Fruit fly (Drosophila melanogaster) whole organism, embryonic: ENCODE measurements around the gene sky.

Experiments used
- Blimp-1 ChIP-seq: fragments of 200-800 bp; sonication (Bioruptor generic); optimal IDR thresholded peaks from 3 replicates; lab custom pipeline; 2018; ENCODE audit warnings: missing biosample characterization, missing genetic modification characterization, mild to moderate bottlenecking, moderate library complexity, missing genetic modification reagents
- CG10147 ChIP-seq: fragments of 200-800 bp; sonication (Bioruptor generic); optimal IDR thresholded peaks from 2 replicates; lab custom pipeline; 2019; ENCODE audit warnings: missing biosample characterization, mild to moderate bottlenecking, missing genetic modification characterization, moderate library complexity
- CG1024 ChIP-seq: fragments of 200-800 bp; sonication (Bioruptor generic); IDR thresholded peaks from 2 replicates; pipeline ENCODE4 v1.3.6; 2022; ENCODE audit warnings: missing biosample characterization, missing genetic modification characterization
- CG10431 ChIP-seq: fragments of 200-800 bp; sonication (Bioruptor generic); optimal IDR thresholded peaks from 3 replicates; lab custom pipeline; 2018; ENCODE audit warnings: missing biosample characterization, mild to moderate bottlenecking, missing genetic modification characterization
- CG10654 ChIP-seq: fragments of 200-800 bp; sonication (Bioruptor generic); optimal IDR thresholded peaks from 2 replicates; lab custom pipeline; 2016; ENCODE audit warnings: missing biosample characterization, missing genetic modification characterization
- CG11456 ChIP-seq: fragments of 200-800 bp; sonication (Bioruptor generic); IDR thresholded peaks from 3 replicates; pipeline ENCODE4 v1.3.6; 2022; ENCODE audit warnings: missing biosample characterization, missing genetic modification characterization
- CG12299 ChIP-seq: fragments of 200-800 bp; sonication (Bioruptor generic); optimal IDR thresholded peaks from 2 replicates; lab custom pipeline; 2018; ENCODE audit warnings: missing biosample characterization, mild to moderate bottlenecking, missing genetic modification characterization
- CG12744 ChIP-seq: fragments of 200-800 bp; sonication (Bioruptor generic); optimal IDR thresholded peaks from 2 replicates; lab custom pipeline; 2016; ENCODE audit warnings: missing biosample characterization, missing genetic modification characterization
- CG13123 ChIP-seq: fragments of 200-800 bp; sonication (Bioruptor generic); optimal IDR thresholded peaks from 2 replicates; lab custom pipeline; 2016; ENCODE audit warnings: missing biosample characterization, missing genetic modification characterization
- CG13624 ChIP-seq: fragments of 200-800 bp; sonication (Bioruptor generic); optimal IDR thresholded peaks from 2 replicates; lab custom pipeline; 2016; ENCODE audit warnings: missing biosample characterization, missing genetic modification characterization
- CG15269 ChIP-seq: fragments of 200-800 bp; sonication (Bioruptor generic); optimal IDR thresholded peaks from 2 replicates; lab custom pipeline; 2018; ENCODE audit warnings: missing biosample characterization, mild to moderate bottlenecking, missing genetic modification characterization, moderate library complexity
- CG15601 ChIP-seq: fragments of 200-800 bp; sonication (Bioruptor generic); optimal IDR thresholded peaks from 3 replicates; lab custom pipeline; 2019; ENCODE audit warnings: missing biosample characterization, mild to moderate bottlenecking, missing genetic modification characterization, moderate library complexity
- CG18764 ChIP-seq: fragments of 200-800 bp; sonication (Bioruptor generic); optimal IDR thresholded peaks from 3 replicates; lab custom pipeline; 2016; ENCODE audit warnings: missing biosample characterization, missing genetic modification characterization
- CG30403 ChIP-seq: fragments of 200-800 bp; sonication (Bioruptor generic); optimal IDR thresholded peaks from 3 replicates; lab custom pipeline; 2016; ENCODE audit warnings: missing biosample characterization, missing genetic modification characterization
- CG30431 ChIP-seq: fragments of 200-800 bp; sonication (Bioruptor generic); optimal IDR thresholded peaks from 2 replicates; lab custom pipeline; 2017; ENCODE audit warnings: missing biosample characterization, missing genetic modification characterization
- CG31388 ChIP-seq: fragments of 200-800 bp; sonication (Bioruptor generic); optimal IDR thresholded peaks from 2 replicates; lab custom pipeline; 2016; ENCODE audit warnings: missing biosample characterization, missing genetic modification characterization
- CG31441 ChIP-seq: fragments of 200-800 bp; sonication (Bioruptor generic); IDR thresholded peaks from 2 replicates; pipeline ENCODE4 v1.3.6; 2022; ENCODE audit warnings: missing biosample characterization, missing genetic modification characterization
- CG3838 ChIP-seq: fragments of 200-800 bp; sonication (Bioruptor generic); optimal IDR thresholded peaks from 3 replicates; lab custom pipeline; 2016; ENCODE audit warnings: missing biosample characterization, missing genetic modification characterization
- CG4328 ChIP-seq: fragments of 200-800 bp; sonication (Bioruptor generic); optimal IDR thresholded peaks from 3 replicates; lab custom pipeline; 2017; ENCODE audit warnings: missing biosample characterization, missing genetic modification reagents, missing genetic modification characterization
- CG4617 ChIP-seq: fragments of 200-800 bp; sonication (Bioruptor generic); optimal IDR thresholded peaks from 3 replicates; lab custom pipeline; 2016; ENCODE audit warnings: missing biosample characterization, missing genetic modification characterization, borderline replicate concordance
- CG8359 ChIP-seq: fragments of 200-800 bp; sonication (Bioruptor generic); optimal IDR thresholded peaks from 2 replicates; lab custom pipeline; 2017; ENCODE audit warnings: missing biosample characterization, mild to moderate bottlenecking, missing genetic modification characterization, borderline replicate concordance
- CG8765 ChIP-seq: fragments of 200-800 bp; sonication (Bioruptor generic); IDR thresholded peaks from 2 replicates; pipeline ENCODE4 v1.3.6; 2022; ENCODE audit warnings: missing biosample characterization, missing genetic modification characterization
- CG8924 ChIP-seq: fragments of 200-800 bp; optimal IDR thresholded peaks from 3 replicates; lab custom pipeline; 2019; ENCODE audit warnings: missing biosample characterization, mild to moderate bottlenecking, missing genetic modification characterization, moderate library complexity
- Chrac-16 ChIP-seq: fragments of 200-800 bp; sonication (Bioruptor generic); optimal IDR thresholded peaks from 3 replicates; lab custom pipeline; 2016; ENCODE audit warnings: missing biosample characterization, missing genetic modification characterization
- CrebB ChIP-seq: fragments of 200-800 bp; sonication (Bioruptor generic); optimal IDR thresholded peaks from 3 replicates; lab custom pipeline; 2018; ENCODE audit warnings: missing biosample characterization, mild to moderate bottlenecking, missing genetic modification characterization
- Dip2 ChIP-seq: fragments of 200-800 bp; sonication (Bioruptor generic); IDR thresholded peaks from 2 replicates; pipeline ENCODE4 v1.3.6; 2022; ENCODE audit warnings: missing biosample characterization, missing genetic modification characterization
- Dll ChIP-seq: fragments of 200-800 bp; sonication (Bioruptor generic); IDR thresholded peaks from 4 replicates; pipeline ENCODE4 v1.3.6; 2022; ENCODE audit warnings: missing biosample characterization, missing genetic modification characterization; ENCODE audit not compliant: partially characterized antibody
- HLH3B ChIP-seq: fragments of 200-800 bp; sonication (Bioruptor generic); IDR thresholded peaks from 2 replicates; pipeline ENCODE4 v1.3.6; 2022; ENCODE audit warnings: missing biosample characterization, missing genetic modification characterization
- HLH54F ChIP-seq: fragments of 200-800 bp; sonication (Bioruptor generic); optimal IDR thresholded peaks from 3 replicates; lab custom pipeline; 2016; ENCODE audit warnings: missing biosample characterization, missing genetic modification characterization
- Hmx ChIP-seq: fragments of 200-800 bp; sonication (Bioruptor generic); optimal IDR thresholded peaks from 2 replicates; lab custom pipeline; 2016; ENCODE audit warnings: missing biosample characterization, missing genetic modification characterization
- Lpt ChIP-seq: fragments of >200 bp; optimal IDR thresholded peaks from 2 replicates; lab custom pipeline; 2018; ENCODE audit warnings: missing biosample characterization, missing genetic modification characterization
- NC2α ChIP-seq: fragments of 200-800 bp; sonication (Bioruptor generic); optimal IDR thresholded peaks from 2 replicates; lab custom pipeline; 2016; ENCODE audit warnings: missing biosample characterization, missing genetic modification characterization
- NC2β ChIP-seq: fragments of 200-800 bp; sonication (Bioruptor generic); optimal IDR thresholded peaks from 2 replicates; lab custom pipeline; 2016; ENCODE audit warnings: missing biosample characterization, missing genetic modification characterization
- Sox100B ChIP-seq: fragments of 200-800 bp; sonication (Bioruptor generic); optimal IDR thresholded peaks from 3 replicates; lab custom pipeline; 2018; ENCODE audit warnings: missing biosample characterization, mild to moderate bottlenecking, missing genetic modification characterization
- Usf ChIP-seq: fragments of 200-800 bp; sonication (Bioruptor generic); optimal IDR thresholded peaks from 2 replicates; lab custom pipeline; 2017; ENCODE audit warnings: missing genotype, missing biosample characterization, missing genetic modification characterization
- aop ChIP-seq: fragments of 200-800 bp; sonication (Bioruptor generic); IDR thresholded peaks from 2 replicates; pipeline ENCODE4 v1.3.6; 2022; ENCODE audit warnings: missing biosample characterization, missing genetic modification characterization
- br ChIP-seq: fragments of >200 bp; optimal IDR thresholded peaks from 2 replicates; lab custom pipeline; 2017
- cato ChIP-seq: fragments of 200-800 bp; sonication (Bioruptor generic); optimal IDR thresholded peaks from 2 replicates; lab custom pipeline; 2016; ENCODE audit warnings: missing biosample characterization, missing genetic modification characterization, borderline replicate concordance
- da ChIP-seq: fragments of 200-800 bp; sonication (Bioruptor generic); optimal IDR thresholded peaks from 2 replicates; lab custom pipeline; 2016; ENCODE audit warnings: missing biosample characterization, missing genetic modification characterization
- dimm ChIP-seq: fragments of 200-800 bp; sonication (Bioruptor generic); IDR thresholded peaks from 2 replicates; pipeline ENCODE4 v1.3.6; 2022; ENCODE audit warnings: missing biosample characterization, missing genetic modification characterization
- ems ChIP-seq: fragments of 200-800 bp; sonication (Bioruptor generic); optimal IDR thresholded peaks from 3 replicates; lab custom pipeline; 2016; ENCODE audit warnings: missing biosample characterization, missing genetic modification characterization
- eve ChIP-seq, 2 experiments: fragments of >200 bp; optimal IDR thresholded peaks; 2 replicates each; lab custom pipeline; 2017; ENCODE audit warnings: missing biosample characterization in 2 of 2, missing genetic modification characterization in 2 of 2
- ind ChIP-seq: fragments of 200-800 bp; sonication (Bioruptor generic); optimal IDR thresholded peaks from 3 replicates; lab custom pipeline; 2016; ENCODE audit warnings: missing biosample characterization, missing genetic modification characterization
- maf-S ChIP-seq: fragments of 200-800 bp; sonication (Bioruptor generic); optimal IDR thresholded peaks from 2 replicates; lab custom pipeline; 2016; ENCODE audit warnings: missing biosample characterization, missing genetic modification characterization
- pita ChIP-seq: fragments of 200-800 bp; sonication (Bioruptor generic); optimal IDR thresholded peaks from 2 replicates; lab custom pipeline; 2017; ENCODE audit warnings: missing biosample characterization, mild to moderate bottlenecking, missing genetic modification characterization
- psq ChIP-seq: fragments of 200-800 bp; sonication (Bioruptor generic); optimal IDR thresholded peaks from 2 replicates; lab custom pipeline; 2017; ENCODE audit warnings: missing biosample characterization, missing genetic modification characterization
- shn ChIP-seq: fragments of 200-800 bp; sonication (Bioruptor generic); optimal IDR thresholded peaks from 3 replicates; lab custom pipeline; 2016; ENCODE audit warnings: missing biosample characterization, missing genetic modification characterization
- toy ChIP-seq: fragments of 200-800 bp; sonication (Bioruptor generic); IDR thresholded peaks from 2 replicates; pipeline ENCODE4 v1.3.6; 2022; ENCODE audit warnings: missing biosample characterization, missing genetic modification characterization
- trh ChIP-seq: fragments of 200-800 bp; sonication (Bioruptor generic); optimal IDR thresholded peaks from 2 replicates; lab custom pipeline; 2016; ENCODE audit warnings: missing biosample characterization, missing genetic modification characterization
- tx ChIP-seq: fragments of 200-800 bp; sonication (Bioruptor generic); optimal IDR thresholded peaks from 2 replicates; lab custom pipeline; 2016; ENCODE audit warnings: missing biosample characterization, missing genetic modification characterization
- usp ChIP-seq: fragments of >200 bp; optimal IDR thresholded peaks from 2 replicates; lab custom pipeline; 2017; ENCODE audit warnings: missing biosample characterization, missing genetic modification characterization
- yki ChIP-seq: fragments of >200 bp; optimal IDR thresholded peaks from 3 replicates; lab custom pipeline; 2018

sky gene

dm6 chr2L:20881353-20882079 lies 37.2 kb downstream of the sky start (continued):
- TF ChIP-seq CG8765 (GFP tag; lab: Robert Waterston, UW) (peak; percentile 36; the same call in 1 of the 2 replicates), Blimp-1 (GFP tag; lab: Kevin White, UChicago) (peak; percentile 22), toy (GFP tag; lab: Robert Waterston, UW) (peak; percentile 61; the same call in 1 of the 2 replicates), Dll (GFP tag; lab: Robert Waterston, UW) (no peak), CG11456 (GFP tag; lab: Robert Waterston, UW) (no peak; the same call in 2 of the 3 replicates), NC2β (GFP tag; lab: Kevin White, UChicago) (no peak), trh (GFP tag; lab: Kevin White, UChicago) (no peak), dimm (GFP tag; lab: Robert Waterston, UW) (no peak), CG4617 (GFP tag; lab: Kevin White, UChicago) (no peak), CG12299 (tag; lab: Kevin White, UChicago) (no peak), usp (GFP tag; lab: Kevin White, UChicago) (no peak), CG18764 (peak; percentile 17), Hmx (GFP tag; lab: Kevin White, UChicago) (no peak), CG30403 (GFP tag; lab: Kevin White, UChicago) (peak; percentile 59), CG30431 (GFP tag; lab: Kevin White, UChicago) (no peak), CG10431 (GFP tag; lab: Kevin White, UChicago) (peak; percentile 25), CG1024 (GFP tag; lab: Robert Waterston, UW) (no peak), Lpt (GFP tag; lab: Kevin White, UChicago) (no peak), Usf (GFP tag; lab: Kevin White, UChicago) (no peak), yki (lab: Kevin White, UChicago) (no peak), Chrac-16 (GFP tag; lab: Kevin White, UChicago) (peak; percentile 11), HLH3B (GFP tag; lab: Robert Waterston, UW) (0 out of 2 replicates have a peak, but pooled peaks have one; percentile 53), CG8924 (tag; lab: Kevin White, UChicago) (no peak), cato (no peak), da (GFP tag; lab: Kevin White, UChicago) (no peak), CG3838 (GFP tag; lab: Kevin White, UChicago) (no peak), ems (peak; percentile 37), eve (GFP tag; optimal IDR thresholded peaks at IDR 0.05; lab: Kevin White, UChicago) (peak in 1 of 2 experiments; percentile 53), shn (GFP tag; lab: Kevin White, UChicago) (no peak), CG8359 (GFP tag; lab: Kevin White, UChicago) (no peak), maf-S (GFP tag; lab: Kevin White, UChicago) (no peak), tx (GFP tag; lab: Kevin White, UChicago) (no peak), Sox100B (GFP tag; lab: Kevin White, UChicago) (peak; percentile 45), pita (GFP tag; lab: Kevin White, UChicago) (no peak), HLH54F (GFP tag; lab: Kevin White, UChicago) (peak; percentile 59), CG12744 (no peak), CrebB (tag; lab: Kevin White, UChicago) (no peak), CG15269 (peak; percentile 54), CG4328 (GFP tag; lab: Kevin White, UChicago) (no peak), br (lab: Kevin White, UChicago) (no peak), aop (GFP tag; lab: Robert Waterston, UW) (no peak), CG13624 (GFP tag; lab: Kevin White, UChicago) (peak; percentile 69), NC2α (GFP tag; lab: Kevin White, UChicago) (no peak), CG15601 (no peak), psq (GFP tag; lab: Kevin White, UChicago) (no peak), CG31388 (no peak), CG10654 (peak; percentile 29), Dip2 (GFP tag; lab: Robert Waterston, UW) (no peak), CG13123 (GFP tag; lab: Kevin White, UChicago) (no peak), ind (GFP tag; lab: Kevin White, UChicago) (peak; percentile 63), CG31441 (peak; percentile 40; the same call in 1 of the 2 replicates), CG10147 (GFP tag; lab: Kevin White, UChicago) (peak; percentile 22)
